Worm (Caenorhabditis elegans): ENCODE data around the gene F13D11.4.

DNA sequence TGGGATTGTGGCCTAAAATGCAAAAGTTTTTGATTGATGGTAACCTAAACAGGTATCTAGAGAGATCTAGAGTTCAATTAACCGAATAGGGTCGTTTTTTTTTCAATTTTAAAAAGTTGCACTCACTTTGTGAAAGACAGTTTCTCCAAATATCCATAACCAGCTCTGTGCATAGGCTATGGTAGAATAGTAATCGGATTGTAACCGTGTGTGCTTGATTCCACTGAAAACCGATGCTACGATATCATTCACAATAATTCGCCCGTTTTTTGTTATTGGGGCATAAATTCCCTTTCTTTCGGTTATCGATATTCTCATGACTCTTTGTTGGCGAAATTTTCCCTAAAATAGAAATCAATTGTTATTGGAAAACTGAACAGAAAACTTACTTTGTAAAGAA, 17.5 kb upstream of the F13D11.4 start:
- TF ChIP-seq fkh-10 (GFP tag; optimal IDR thresholded peaks at IDR 0.05) (no peak), dve-1 (tag; optimal IDR thresholded peaks at IDR 0.05) (no peak), ets-4 (tag; optimal IDR thresholded peaks at IDR 0.05) (no peak), ceh-22 (tag; optimal IDR thresholded peaks at IDR 0.05) (no peak)

Measured in whole organism, late embryonic.